Worm (Caenorhabditis elegans) whole organism, L3 larva: ENCODE data around the gene tost-1.
"Not testable (repeated sequence)": the region's sequence is repeated elsewhere in the genome, so short reads cannot be mapped to it uniquely, and the experiment has no call there.

Experiments used
- ama-1 ChIP-seq: fragments of 150-350 bp; optimal IDR thresholded peaks from 2 replicates; lab custom pipeline; 2018
- hmg-11 ChIP-seq: sonication (generic microtip); optimal IDR thresholded peaks from 2 replicates; lab custom pipeline; 2016; ENCODE audit warnings: missing genetic modification characterization, missing compliant biosample characterization
- nhr-237 ChIP-seq: fragments of 150-350 bp; optimal IDR thresholded peaks from 2 replicates; lab custom pipeline; 2014; ENCODE audit warnings: missing biosample characterization, missing genetic modification characterization
- nhr-25 ChIP-seq: sonication (generic microtip); optimal IDR thresholded peaks from 2 replicates; lab custom pipeline; 2017; ENCODE audit warnings: missing biosample characterization, missing genetic modification characterization
- nhr-28 ChIP-seq: fragments of 150-350 bp; optimal IDR thresholded peaks from 2 replicates; lab custom pipeline; 2014; ENCODE audit warnings: missing biosample characterization, missing genetic modification characterization

DNA sequence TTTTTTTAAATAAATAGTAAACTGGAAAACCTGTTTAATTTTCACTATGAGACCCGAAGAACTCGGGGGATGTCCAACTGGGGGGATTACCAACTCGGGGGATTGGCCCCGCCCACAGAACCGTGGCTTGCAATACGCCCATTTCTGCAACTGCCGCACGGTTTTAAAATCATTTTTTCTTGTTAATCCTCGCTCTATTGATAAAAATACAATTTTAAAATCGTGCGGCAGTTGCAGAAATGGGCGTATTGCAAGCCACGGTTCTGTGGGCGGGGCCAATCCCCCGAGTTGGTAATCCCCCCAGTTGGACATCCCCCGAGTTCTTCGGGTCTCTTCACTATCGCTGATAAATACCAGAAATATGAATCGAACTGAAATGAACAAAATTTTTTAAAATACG is 43.9 kb upstream of the tost-1 start, which contains the start of gene mmab-1:
- not testable (repeated sequence) for TF ChIP-seq nhr-237 (tag; lab: Kevin White, UChicago); nhr-25 (tag; lab: Kevin White, UChicago); ama-1 (lab: Kevin White, UChicago); nhr-28 (tag; lab: Kevin White, UChicago); hmg-11 (tag; lab: Kevin White, UChicago)
